Worm (Caenorhabditis elegans) whole organism, young adult: ENCODE data around the gene F07A11.1.
A peak's percentile ranks its signal among the peaks of the same experiment; 100 is the strongest.

Experiments used
- B0336.3 ChIP-seq: fragments of 200-800 bp; sonication (Bioruptor generic); IDR thresholded peaks from 2 replicates; pipeline ENCODE4 v1.3.6; 2022; ENCODE audit warnings: missing genetic modification characterization, missing compliant biosample characterization
- F37B4.10 ChIP-seq: fragments of 200-800 bp; sonication (Bioruptor generic); IDR thresholded peaks from 2 replicates; pipeline ENCODE4 v1.3.6; 2022; ENCODE audit warnings: missing genetic modification characterization, missing compliant biosample characterization
- F49E8.2 ChIP-seq: sonication (generic microtip); optimal IDR thresholded peaks from 3 replicates; lab custom pipeline; 2017; ENCODE audit warnings: missing genetic modification characterization, mild to moderate bottlenecking, missing compliant biosample characterization, antibody characterized with exemption, moderate library complexity; ENCODE audit not compliant: insufficient read depth
- Y79H2A.3 ChIP-seq: fragments of 200-800 bp; sonication (Bioruptor generic); conservative IDR thresholded peaks from 2 replicates; pipeline ENCODE4 v1.3.6; 2022; ENCODE audit warnings: missing genetic modification reagents, missing genetic modification characterization, missing compliant biosample characterization
- Y95B8A.8 ChIP-seq: fragments of 200-800 bp; sonication (Bioruptor generic); IDR thresholded peaks from 2 replicates; pipeline ENCODE4 v1.3.6; 2022; ENCODE audit warnings: missing genetic modification reagents, missing genetic modification characterization, missing compliant biosample characterization
- akir-1 ChIP-seq: fragments of 200-800 bp; sonication (Bioruptor generic); optimal IDR thresholded peaks from 2 replicates; lab custom pipeline; 2018; ENCODE audit warnings: mild to moderate bottlenecking, missing genetic modification characterization, moderate library complexity, missing compliant biosample characterization
- ama-1 ChIP-seq, 3 experiments: fragments of 150-350 bp in 1 of 3; sonication (generic microtip) in 2 of 3; optimal IDR thresholded peaks; 2 replicates each; lab custom pipeline; 2014 to 2018; ENCODE audit warnings: missing biosample characterization in 2 of 3, missing genetic modification characterization in 2 of 3, missing genetic modification reagents in 2 of 3
- bed-1 ChIP-seq: fragments of 200-800 bp; sonication (Bioruptor generic); IDR thresholded peaks from 2 replicates; pipeline ENCODE4 v1.3.6; 2022; ENCODE audit warnings: missing genetic modification reagents, missing genetic modification characterization, missing compliant biosample characterization
- bed-2 ChIP-seq: fragments of 200-800 bp; sonication (Bioruptor generic); IDR thresholded peaks from 2 replicates; pipeline ENCODE4 v1.3.6; 2022; ENCODE audit warnings: missing genetic modification reagents, missing genetic modification characterization, missing compliant biosample characterization
- ccch-3 ChIP-seq: fragments of 200-800 bp; sonication (Bioruptor generic); optimal IDR thresholded peaks from 2 replicates; lab custom pipeline; 2018; ENCODE audit warnings: mild to moderate bottlenecking, missing genetic modification characterization, missing compliant biosample characterization
- cebp-1 ChIP-seq, 2 experiments: fragments of 200-800 bp in 1 of 2; sonication (Bioruptor generic) in 1 of 2; sonication (generic microtip) in 1 of 2; IDR thresholded peaks in 1 of 2; optimal IDR thresholded peaks in 1 of 2; 2 replicates each; pipeline versions ENCODE4 v1.3.6 to Lab custom; 2017 to 2022; ENCODE audit warnings: missing compliant biosample characterization in 2 of 2, missing genetic modification characterization in 2 of 2, mild to moderate bottlenecking in 1 of 2, missing genetic modification reagents in 1 of 2, moderate library complexity in 1 of 2
- ceh-27 ChIP-seq: fragments of 200-800 bp; sonication (Bioruptor generic); optimal IDR thresholded peaks from 2 replicates; lab custom pipeline; 2018; ENCODE audit warnings: mild to moderate bottlenecking, missing genetic modification characterization, moderate library complexity, missing compliant biosample characterization
- ceh-91 ChIP-seq: fragments of 200-800 bp; sonication (Bioruptor generic); IDR thresholded peaks from 2 replicates; pipeline ENCODE4 v1.3.6; 2022; ENCODE audit warnings: missing genetic modification reagents, missing genetic modification characterization, missing compliant biosample characterization
- dpl-1 ChIP-seq: fragments of 150-350 bp; optimal IDR thresholded peaks from 2 replicates; lab custom pipeline; 2014; ENCODE audit warnings: missing biosample characterization, missing genetic modification reagents, missing genetic modification characterization
- efl-1 ChIP-seq: fragments of 150-350 bp; optimal IDR thresholded peaks from 2 replicates; lab custom pipeline; 2014; ENCODE audit warnings: missing biosample characterization, missing genetic modification reagents, missing genetic modification characterization
- egl-18 ChIP-seq: fragments of 200-800 bp; sonication (Bioruptor generic); IDR thresholded peaks from 2 replicates; pipeline ENCODE4 v1.3.6; 2022; ENCODE audit warnings: missing genetic modification reagents, missing genetic modification characterization, missing compliant biosample characterization
- ets-4 ChIP-seq: fragments of 200-800 bp; sonication (Bioruptor generic); optimal IDR thresholded peaks from 2 replicates; lab custom pipeline; 2018; ENCODE audit warnings: mild to moderate bottlenecking, missing genetic modification characterization, missing compliant biosample characterization
- fkh-3 ChIP-seq: sonication (generic microtip); optimal IDR thresholded peaks from 2 replicates; lab custom pipeline; 2016; ENCODE audit warnings: mild to moderate bottlenecking, missing genetic modification characterization, missing compliant biosample characterization
- gei-17 ChIP-seq: fragments of 200-800 bp; sonication (Bioruptor generic); optimal IDR thresholded peaks from 2 replicates; lab custom pipeline; 2018; ENCODE audit warnings: mild to moderate bottlenecking, missing genetic modification characterization, missing compliant biosample characterization
- hlh-12 ChIP-seq: sonication (generic microtip); optimal IDR thresholded peaks from 2 replicates; lab custom pipeline; 2016; ENCODE audit warnings: missing genetic modification characterization, missing compliant biosample characterization
- hmg-1.2 ChIP-seq: fragments of 200-800 bp; sonication (Bioruptor generic); IDR thresholded peaks from 2 replicates; pipeline ENCODE4 v1.3.6; 2022; ENCODE audit warnings: missing genetic modification reagents, missing genetic modification characterization, missing compliant biosample characterization
- hsf-1 ChIP-seq: fragments of 200-800 bp; sonication (Bioruptor generic); IDR thresholded peaks from 2 replicates; pipeline ENCODE4 v1.3.6; 2022; ENCODE audit warnings: missing genetic modification reagents, missing genetic modification characterization, missing compliant biosample characterization
- lag-1 ChIP-seq: fragments of 200-800 bp; sonication (Bioruptor generic); IDR thresholded peaks from 2 replicates; pipeline ENCODE4 v1.3.6; 2022; ENCODE audit warnings: missing genetic modification reagents, missing genetic modification characterization, missing compliant biosample characterization
- let-526 ChIP-seq: fragments of 200-800 bp; sonication (Bioruptor generic); IDR thresholded peaks from 2 replicates; pipeline ENCODE4 v1.3.6; 2022; ENCODE audit warnings: missing genetic modification reagents, missing genetic modification characterization, missing compliant biosample characterization
- let-607 ChIP-seq, 2 experiments: fragments of 200-800 bp in 1 of 2; sonication (Bioruptor generic) in 1 of 2; sonication (generic microtip) in 1 of 2; optimal IDR thresholded peaks; 2 replicates each; lab custom pipeline; 2016 to 2018; ENCODE audit warnings: mild to moderate bottlenecking in 2 of 2, missing compliant biosample characterization in 2 of 2, missing genetic modification characterization in 2 of 2, moderate library complexity in 2 of 2, missing genotype in 1 of 2
- lin-26 ChIP-seq: fragments of 200-800 bp; sonication (Bioruptor generic); IDR thresholded peaks from 2 replicates; pipeline ENCODE4 v1.3.6; 2022; ENCODE audit warnings: missing genetic modification reagents, missing genetic modification characterization, missing compliant biosample characterization
- lin-40 ChIP-seq: sonication (generic microtip); optimal IDR thresholded peaks from 2 replicates; lab custom pipeline; 2016; ENCODE audit warnings: missing genetic modification characterization, mild to moderate bottlenecking, missing compliant biosample characterization, missing genotype, missing genetic modification reagents
- lin-54 ChIP-seq: fragments of 200-800 bp; sonication (Bioruptor generic); optimal IDR thresholded peaks from 2 replicates; lab custom pipeline; 2018; ENCODE audit warnings: mild to moderate bottlenecking, missing genetic modification characterization, missing compliant biosample characterization
- lsl-1 ChIP-seq: fragments of 200-800 bp; sonication (Bioruptor generic); optimal IDR thresholded peaks from 2 replicates; lab custom pipeline; 2018; ENCODE audit warnings: mild to moderate bottlenecking, missing genetic modification characterization, moderate library complexity, missing compliant biosample characterization
- lsy-27 ChIP-seq: sonication (generic microtip); optimal IDR thresholded peaks from 2 replicates; lab custom pipeline; 2017; ENCODE audit warnings: missing genetic modification characterization, mild to moderate bottlenecking, missing compliant biosample characterization, antibody characterized with exemption, missing genotype, borderline replicate concordance; ENCODE audit not compliant: insufficient read depth
- madf-3 ChIP-seq: fragments of 200-800 bp; sonication (Bioruptor generic); IDR thresholded peaks from 2 replicates; pipeline ENCODE4 v1.3.6; 2022; ENCODE audit warnings: missing genetic modification reagents, missing genetic modification characterization, missing compliant biosample characterization
- madf-6 ChIP-seq: fragments of 200-800 bp; sonication (Bioruptor generic); IDR thresholded peaks from 2 replicates; pipeline ENCODE4 v1.3.6; 2022; ENCODE audit warnings: missing genetic modification reagents, missing genetic modification characterization, missing compliant biosample characterization
- mcd-1 ChIP-seq: fragments of 200-800 bp; sonication (Bioruptor generic); IDR thresholded peaks from 2 replicates; pipeline ENCODE4 v1.3.6; 2022; ENCODE audit warnings: missing genetic modification reagents, missing genetic modification characterization, missing compliant biosample characterization
- nfya-2 ChIP-seq: fragments of 200-800 bp; sonication (Bioruptor generic); IDR thresholded peaks from 2 replicates; pipeline ENCODE4 v1.3.6; 2022; ENCODE audit warnings: missing genetic modification reagents, missing genetic modification characterization, missing compliant biosample characterization
- nhr-120 ChIP-seq: fragments of 200-800 bp; sonication (Bioruptor generic); IDR thresholded peaks from 2 replicates; pipeline ENCODE4 v1.3.6; 2022; ENCODE audit warnings: missing genetic modification characterization, missing compliant biosample characterization
- pha-4 ChIP-seq: fragments of 150-350 bp; sonication (generic microtip); optimal IDR thresholded peaks from 2 replicates; lab custom pipeline; 2014; ENCODE audit warnings: missing biosample characterization, missing genetic modification reagents, missing genetic modification characterization
- rpc-1 ChIP-seq, 2 experiments: fragments of 150-350 bp in 1 of 2; sonication (generic microtip) in 1 of 2; optimal IDR thresholded peaks; 2 replicates each; lab custom pipeline; 2014 to 2018; ENCODE audit warnings: missing biosample characterization in 1 of 2, missing genetic modification characterization in 1 of 2, missing genetic modification reagents in 1 of 2, missing genotype in 1 of 2
- sdz-38 ChIP-seq: sonication (generic microtip); optimal IDR thresholded peaks from 2 replicates; lab custom pipeline; 2016; ENCODE audit warnings: missing genotype, missing genetic modification characterization, missing compliant biosample characterization
- somi-1 ChIP-seq: fragments of 200-800 bp; sonication (Bioruptor generic); optimal IDR thresholded peaks from 2 replicates; lab custom pipeline; 2018; ENCODE audit warnings: mild to moderate bottlenecking, missing genetic modification characterization, missing compliant biosample characterization
- tlf-1 ChIP-seq: fragments of 200-800 bp; sonication (Bioruptor generic); optimal IDR thresholded peaks from 2 replicates; lab custom pipeline; 2018; ENCODE audit warnings: mild to moderate bottlenecking, missing genetic modification characterization, missing compliant biosample characterization
- unc-130 ChIP-seq: sonication (generic microtip); optimal IDR thresholded peaks from 2 replicates; lab custom pipeline; 2016; ENCODE audit warnings: missing genetic modification reagents, missing genetic modification characterization, missing compliant biosample characterization
- zfh-2 ChIP-seq: fragments of 200-800 bp; sonication (Bioruptor generic); conservative IDR thresholded peaks from 2 replicates; pipeline ENCODE4 v1.3.6; 2022; ENCODE audit warnings: missing genetic modification reagents, missing genetic modification characterization, missing compliant biosample characterization
- ztf-22 ChIP-seq: fragments of 200-800 bp; sonication (Bioruptor generic); optimal IDR thresholded peaks from 2 replicates; lab custom pipeline; 2018; ENCODE audit warnings: mild to moderate bottlenecking, missing genetic modification characterization, moderate library complexity, missing compliant biosample characterization

The F07A11.1 gene

ce11 chrII:11621576-11621975 lies 29.7 kb upstream of the F07A11.1 start:
- TF ChIP-seq lin-40 (no peak), unc-130 (GFP tag; lab: Kevin White, UChicago) (no peak), bed-2 (no peak), cebp-1 (GFP tag; IDR thresholded peaks at IDR 0.05; lab: Robert Waterston, UW) (no peak), cebp-1 (tag; optimal IDR thresholded peaks at IDR 0.05; lab: Kevin White, UChicago) (no peak), F37B4.10 (GFP tag; lab: Robert Waterston, UW) (no peak), hlh-12 (no peak), hsf-1 (GFP tag; lab: Robert Waterston, UW) (no peak), nfya-2 (GFP tag; lab: Robert Waterston, UW) (no peak), egl-18 (GFP tag; lab: Robert Waterston, UW) (no peak), somi-1 (GFP tag; lab: Kevin White, UChicago) (no peak), ceh-27 (GFP tag; lab: Kevin White, UChicago) (no peak), lag-1 (GFP tag; lab: Robert Waterston, UW) (no peak), rpc-1 (optimal IDR thresholded peaks at IDR 0.05; lab: Kevin White, UChicago) (no peak), rpc-1 (tag; optimal IDR thresholded peaks at IDR 0.05; lab: Kevin White, UChicago) (no peak), F49E8.2 (tag; lab: Kevin White, UChicago) (no peak), lin-26 (no peak), zfh-2 (GFP tag; lab: Robert Waterston, UW) (0 out of 2 replicates have a peak, but pooled peaks have one; percentile 6), nhr-120 (no peak), ceh-91 (GFP tag; lab: Robert Waterston, UW) (no peak), Y95B8A.8 (no peak), ets-4 (GFP tag; lab: Kevin White, UChicago) (no peak), akir-1 (no peak), bed-1 (GFP tag; lab: Robert Waterston, UW) (no peak), hmg-1.2 (0 out of 2 replicates have a peak, but pooled peaks have one; percentile 13), madf-3 (GFP tag; lab: Robert Waterston, UW) (0 out of 2 replicates have a peak, but pooled peaks have one; percentile 40)

ce11 chrII:11620630-11621246 lies 28.8 kb upstream of the F07A11.1 start:
- TF ChIP-seq madf-6 (GFP tag; lab: Robert Waterston, UW): no peak
- TF ChIP-seq gei-17 (GFP tag; lab: Kevin White, UChicago): no peak
- no peak for TF ChIP-seq let-607 (tag; optimal IDR thresholded peaks at IDR 0.05; lab: Kevin White, UChicago)
- TF ChIP-seq dpl-1 (GFP tag; lab: Kevin White, UChicago): no peak
- TF ChIP-seq let-526 (GFP tag; lab: Robert Waterston, UW): 0 out of 2 replicates have a peak, but pooled peaks have one; percentile 43
- TF ChIP-seq madf-3 (GFP tag; lab: Robert Waterston, UW): no peak
- TF ChIP-seq Y79H2A.3 (GFP tag; lab: Robert Waterston, UW): no peak
- no peak for TF ChIP-seq ama-1 (optimal IDR thresholded peaks at IDR 0.05; lab: Kevin White, UChicago)
- no peak for TF ChIP-seq ama-1 (GFP tag; optimal IDR thresholded peaks at IDR 0.05; lab: Kevin White, UChicago)
- TF ChIP-seq sdz-38 (tag; lab: Kevin White, UChicago): no peak

- TF ChIP-seq efl-1 (GFP tag; lab: Kevin White, UChicago) (no peak), tlf-1 (GFP tag; lab: Kevin White, UChicago) (no peak), lsl-1 (no peak), ccch-3 (GFP tag; lab: Kevin White, UChicago) (no peak), mcd-1 (GFP tag; lab: Robert Waterston, UW) (peak; percentile 73), B0336.3 (GFP tag; lab: Robert Waterston, UW) (peak; percentile 85), lin-54 (GFP tag; lab: Kevin White, UChicago) (peak; percentile 49), hmg-1.2 (peak; percentile 85), lin-26 (no peak), pha-4 (tag; lab: Kevin White, UChicago) (no peak), rpc-1 (optimal IDR thresholded peaks at IDR 0.05; lab: Kevin White, UChicago) (no peak), rpc-1 (tag; optimal IDR thresholded peaks at IDR 0.05; lab: Kevin White, UChicago) (no peak), madf-3 (GFP tag; lab: Robert Waterston, UW) (0 out of 2 replicates have a peak, but pooled peaks have one; percentile 36), zfh-2 (GFP tag; lab: Robert Waterston, UW) (peak; percentile 100), let-607 (tag; optimal IDR thresholded peaks at IDR 0.05; lab: Kevin White, UChicago) (peak; percentile 51 to 68), ztf-22 (GFP tag; lab: Kevin White, UChicago) (peak; percentile 63), lsy-27 (tag; lab: Kevin White, UChicago) (no peak), fkh-3 (no peak)
These were observed 28.0 kb upstream of the F07A11.1 start for ce11 chrII:11619895-11620439.
